Worm (Caenorhabditis elegans) whole organism, early embryonic: Measurements from ENCODE around the gene scl-5.

Experiments used
- ama-1 ChIP-seq: fragments of 150-350 bp; optimal IDR thresholded peaks from 2 replicates; lab custom pipeline; 2014
- ceh-13 ChIP-seq: fragments of 200-800 bp; sonication (Bioruptor generic); optimal IDR thresholded peaks from 2 replicates; lab custom pipeline; 2018; ENCODE audit warnings: mild to moderate bottlenecking, missing genetic modification characterization, missing compliant biosample characterization
- ets-7 ChIP-seq: sonication (generic microtip); optimal IDR thresholded peaks from 2 replicates; lab custom pipeline; 2016; ENCODE audit warnings: missing genotype, missing genetic modification characterization, missing compliant biosample characterization
- hmbx-1 ChIP-seq: sonication (generic microtip); optimal IDR thresholded peaks from 2 replicates; lab custom pipeline; 2016; ENCODE audit warnings: mild to moderate bottlenecking, missing genetic modification characterization, missing compliant biosample characterization
- pes-1 ChIP-seq: fragments of 200-800 bp; sonication (Bioruptor generic); IDR thresholded peaks from 2 replicates; pipeline ENCODE4 v1.3.6; 2022; ENCODE audit warnings: missing genetic modification reagents, missing genetic modification characterization, missing compliant biosample characterization
- scrt-1 ChIP-seq: fragments of 200-800 bp; sonication (Bioruptor generic); IDR thresholded peaks from 2 replicates; pipeline ENCODE4 v1.3.6; 2022; ENCODE audit warnings: missing genetic modification characterization, missing compliant biosample characterization
- sea-1 ChIP-seq: fragments of 200-800 bp; sonication (Bioruptor generic); conservative IDR thresholded peaks from 2 replicates; pipeline ENCODE4 v1.3.6; 2022; ENCODE audit warnings: missing genetic modification characterization, missing compliant biosample characterization

DNA sequence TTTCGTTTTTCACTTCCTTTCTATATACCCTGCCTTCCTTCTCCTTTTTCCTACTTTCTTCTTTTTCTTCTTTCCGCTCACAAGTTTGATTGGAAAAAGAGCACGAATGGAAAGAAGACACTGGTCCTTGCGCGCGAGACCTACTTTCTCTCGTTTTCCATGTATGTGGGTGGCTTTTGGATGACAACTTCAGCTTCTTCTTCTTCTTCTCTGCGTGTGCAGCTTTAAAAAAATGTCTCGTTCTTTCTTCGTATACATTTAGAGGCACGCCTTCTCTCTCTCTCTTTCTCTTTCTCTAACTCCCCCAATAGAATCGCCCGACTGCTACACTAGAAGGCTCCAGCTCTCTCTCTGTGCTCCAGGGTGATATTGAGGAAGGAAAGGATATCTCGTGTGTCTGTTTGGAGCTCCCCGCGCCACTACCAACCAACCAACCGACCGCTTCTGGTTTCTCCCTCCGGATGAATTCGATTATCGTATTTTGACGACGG lies 37.9 kb upstream of the scl-5 start:
- TF ChIP-seq scrt-1 (GFP tag; lab: Robert Waterston, UW) = no peak
- no peak for TF ChIP-seq pes-1 (GFP tag; lab: Robert Waterston, UW)
- no peak for TF ChIP-seq hmbx-1 (tag; lab: Kevin White, UChicago)
- no peak for TF ChIP-seq ama-1
- TF ChIP-seq ets-7 (tag; lab: Kevin White, UChicago) = no peak
- no peak for TF ChIP-seq sea-1
- no peak for TF ChIP-seq ceh-13 (GFP tag; lab: Kevin White, UChicago)
